Fruit fly (Drosophila melanogaster) whole organism, prepupa: Measurements from ENCODE around the gene modSP.

Experiments
- Blimp-1 ChIP-seq: fragments of 200-800 bp; sonication (Bioruptor generic); optimal IDR thresholded peaks from 3 replicates; lab custom pipeline; 2017; ENCODE audit warnings: missing biosample characterization, missing genetic modification characterization, mild to moderate bottlenecking, moderate library complexity, missing genetic modification reagents
- CG1621 ChIP-seq: fragments of 200-800 bp; sonication (Bioruptor generic); optimal IDR thresholded peaks from 3 replicates; lab custom pipeline; 2018; ENCODE audit warnings: missing biosample characterization, mild to moderate bottlenecking, missing genetic modification characterization
- CG16779 ChIP-seq: fragments of 200-800 bp; sonication (Bioruptor generic); optimal IDR thresholded peaks from 3 replicates; lab custom pipeline; 2017; ENCODE audit warnings: missing biosample characterization, mild to moderate bottlenecking, missing genetic modification characterization
- CG6163 ChIP-seq: fragments of 200-800 bp; sonication (Bioruptor generic); IDR thresholded peaks from 3 replicates; pipeline ENCODE4 v1.3.6; 2022; ENCODE audit warnings: missing biosample characterization, missing genetic modification characterization
- CG6854 ChIP-seq: fragments of 200-800 bp; sonication (Bioruptor generic); optimal IDR thresholded peaks from 2 replicates; lab custom pipeline; 2017; ENCODE audit warnings: missing biosample characterization, mild to moderate bottlenecking, missing genetic modification characterization
- CG7368 ChIP-seq: fragments of 200-800 bp; sonication (Bioruptor generic); optimal IDR thresholded peaks from 3 replicates; lab custom pipeline; 2016; ENCODE audit warnings: missing biosample characterization, missing genetic modification characterization
- Eip93F ChIP-seq: fragments of 200-800 bp; sonication (Bioruptor generic); optimal IDR thresholded peaks from 2 replicates; lab custom pipeline; 2016; ENCODE audit warnings: missing biosample characterization, mild to moderate bottlenecking, missing genetic modification characterization
- acj6 ChIP-seq: fragments of 200-800 bp; sonication (Bioruptor generic); optimal IDR thresholded peaks from 3 replicates; lab custom pipeline; 2016; ENCODE audit warnings: missing biosample characterization, missing genetic modification characterization
- eg ChIP-seq: fragments of 200-800 bp; sonication (Bioruptor generic); IDR thresholded peaks from 3 replicates; pipeline ENCODE4 v1.3.6; 2022; ENCODE audit warnings: missing biosample characterization, missing genetic modification characterization
- fd85E ChIP-seq: fragments of 200-800 bp; sonication (Bioruptor generic); optimal IDR thresholded peaks from 3 replicates; lab custom pipeline; 2016; ENCODE audit warnings: missing biosample characterization, missing genetic modification characterization
- ss ChIP-seq, 2 experiments: fragments of 200-800 bp; sonication (Bioruptor generic); optimal IDR thresholded peaks; 2 replicates in 1 of 2; 3 replicates in 1 of 2; lab custom pipeline; 2017 to 2018; ENCODE audit warnings: mild to moderate bottlenecking in 2 of 2, missing biosample characterization in 2 of 2, missing genetic modification characterization in 2 of 2, moderate library complexity in 1 of 2

- TF ChIP-seq CG1621 (no peak), Eip93F (GFP tag; lab: Kevin White, UChicago) (no peak), eg (no peak), CG7368 (GFP tag; lab: Kevin White, UChicago) (no peak), CG16779 (tag; lab: Kevin White, UChicago) (no peak), CG6163 (GFP tag; lab: Robert Waterston, UW) (no peak), acj6 (no peak), fd85E (GFP tag; lab: Kevin White, UChicago) (no peak), ss (GFP tag; optimal IDR thresholded peaks at IDR 0.05; lab: Kevin White, UChicago) (no peak), CG6854 (no peak), Blimp-1 (GFP tag; lab: Kevin White, UChicago) (no peak)
Observed at dm6 chr3R:16624371-16624749, 31.1 kb downstream of the modSP start, which contains the start of gene Ccdc114.
